Fruit fly (Drosophila melanogaster) whole organism, embryonic: ENCODE results near the gene CG32811.

ENCODE experiments used
- Awh ChIP-seq: fragments of 200-800 bp; sonication (Bioruptor generic); IDR thresholded peaks from 2 replicates; pipeline ENCODE4, ENCODE4 v1.3.6; 2022; ENCODE audit warnings: missing biosample characterization, missing genetic modification characterization
- B-H1 ChIP-seq: fragments of 200-800 bp; sonication (Bioruptor generic); IDR thresholded peaks from 3 replicates; pipeline ENCODE4 v1.3.6; 2022; ENCODE audit warnings: missing biosample characterization, missing genetic modification characterization
- BEAF-32 ChIP-seq: fragments of 200-800 bp; sonication (Bioruptor generic); optimal IDR thresholded peaks from 3 replicates; lab custom pipeline; 2017; ENCODE audit warnings: missing biosample characterization, missing genetic modification characterization, mild to moderate bottlenecking, moderate library complexity, missing genetic modification reagents
- Blimp-1 ChIP-seq: fragments of 200-800 bp; sonication (Bioruptor generic); optimal IDR thresholded peaks from 3 replicates; lab custom pipeline; 2018; ENCODE audit warnings: missing biosample characterization, missing genetic modification characterization, mild to moderate bottlenecking, moderate library complexity, missing genetic modification reagents
- CG11504 ChIP-seq: fragments of 200-800 bp; sonication (Bioruptor generic); optimal IDR thresholded peaks from 3 replicates; lab custom pipeline; 2019; ENCODE audit warnings: missing biosample characterization, mild to moderate bottlenecking, missing genetic modification characterization, moderate library complexity
- CG1603 ChIP-seq: fragments of 200-800 bp; sonication (Bioruptor generic); optimal IDR thresholded peaks from 2 replicates; lab custom pipeline; 2019; ENCODE audit warnings: missing biosample characterization, mild to moderate bottlenecking, missing genetic modification characterization, moderate library complexity
- CG17359 ChIP-seq: fragments of 200-800 bp; sonication (Bioruptor generic); optimal IDR thresholded peaks from 3 replicates; lab custom pipeline; 2018; ENCODE audit warnings: missing biosample characterization, mild to moderate bottlenecking, missing genetic modification characterization, moderate library complexity
- CG17568 ChIP-seq: fragments of 200-800 bp; sonication (Bioruptor generic); optimal IDR thresholded peaks from 2 replicates; lab custom pipeline; 2018; ENCODE audit warnings: missing biosample characterization, mild to moderate bottlenecking, missing genetic modification characterization, moderate library complexity
- CG17612 ChIP-seq: fragments of 200-800 bp; sonication (Bioruptor generic); IDR thresholded peaks from 2 replicates; pipeline ENCODE4 v1.3.6; 2022; ENCODE audit warnings: missing biosample characterization, missing genetic modification characterization
- CG2678 ChIP-seq: fragments of 200-800 bp; sonication (Bioruptor generic); optimal IDR thresholded peaks from 3 replicates; lab custom pipeline; 2019; ENCODE audit warnings: missing biosample characterization, mild to moderate bottlenecking, missing genetic modification characterization, moderate library complexity
- CG31224 ChIP-seq: fragments of 200-800 bp; sonication (Bioruptor generic); IDR thresholded peaks from 2 replicates; pipeline ENCODE4 v1.3.6; 2022; ENCODE audit warnings: missing biosample characterization, missing genetic modification characterization
- CG32772 ChIP-seq: fragments of 200-800 bp; sonication (Bioruptor generic); IDR thresholded peaks from 2 replicates; pipeline ENCODE4 v1.3.6; 2022; ENCODE audit warnings: missing biosample characterization, missing genetic modification characterization
- CG3281 ChIP-seq: fragments of 200-800 bp; sonication (Bioruptor generic); optimal IDR thresholded peaks from 3 replicates; lab custom pipeline; 2017; ENCODE audit warnings: missing biosample characterization, mild to moderate bottlenecking, missing genetic modification characterization
- CG34422 ChIP-seq: fragments of 200-800 bp; sonication (Bioruptor generic); IDR thresholded peaks from 3 replicates; pipeline ENCODE4 v1.3.6; 2022; ENCODE audit warnings: missing biosample characterization, missing genetic modification characterization
- CG4424 ChIP-seq: fragments of 200-800 bp; sonication (Bioruptor generic); optimal IDR thresholded peaks from 3 replicates; lab custom pipeline; 2016; ENCODE audit warnings: missing biosample characterization, missing genetic modification characterization
- CG4730 ChIP-seq: fragments of 200-800 bp; sonication (Bioruptor generic); IDR thresholded peaks from 2 replicates; pipeline ENCODE4 v1.3.6; 2022; ENCODE audit warnings: missing biosample characterization, missing genetic modification characterization
- CG6254 ChIP-seq: fragments of 200-800 bp; sonication (Bioruptor generic); optimal IDR thresholded peaks from 3 replicates; lab custom pipeline; 2017; ENCODE audit warnings: mild to moderate bottlenecking, missing biosample characterization, missing genetic modification reagents, missing genetic modification characterization
- D19B ChIP-seq: fragments of 200-800 bp; sonication (Bioruptor generic); optimal IDR thresholded peaks from 2 replicates; lab custom pipeline; 2017; ENCODE audit warnings: missing biosample characterization, mild to moderate bottlenecking, missing genetic modification characterization
- Dip3 ChIP-seq: fragments of 200-800 bp; sonication (Bioruptor generic); optimal IDR thresholded peaks from 3 replicates; lab custom pipeline; 2016; ENCODE audit warnings: missing biosample characterization, missing genetic modification characterization
- Fer3 ChIP-seq: fragments of 200-800 bp; sonication (Bioruptor generic); optimal IDR thresholded peaks from 2 replicates; lab custom pipeline; 2018; ENCODE audit warnings: missing biosample characterization, mild to moderate bottlenecking, missing genetic modification characterization, moderate library complexity
- Hmx ChIP-seq: fragments of 200-800 bp; sonication (Bioruptor generic); optimal IDR thresholded peaks from 2 replicates; lab custom pipeline; 2016; ENCODE audit warnings: missing biosample characterization, missing genetic modification characterization
- Hr39 ChIP-seq: fragments of >200 bp; optimal IDR thresholded peaks from 2 replicates; lab custom pipeline; 2017
- Hr78 ChIP-seq, 2 experiments: fragments of 200-800 bp in 1 of 2; fragments of >200 bp in 1 of 2; sonication (Bioruptor generic) in 1 of 2; optimal IDR thresholded peaks; 2 replicates each; lab custom pipeline; 2017 to 2019; ENCODE audit warnings: missing biosample characterization in 2 of 2, missing genetic modification characterization in 2 of 2, mild to moderate bottlenecking in 1 of 2, moderate library complexity in 1 of 2
- Jarid2 ChIP-seq: fragments of 200-800 bp; sonication (Bioruptor generic); optimal IDR thresholded peaks from 3 replicates; lab custom pipeline; 2017; ENCODE audit warnings: mild to moderate bottlenecking, missing biosample characterization, missing genetic modification reagents, missing genetic modification characterization
- MBD-R2 ChIP-seq: fragments of 200-800 bp; sonication (Bioruptor generic); IDR thresholded peaks from 2 replicates; pipeline ENCODE4 v1.3.6; 2022; ENCODE audit warnings: missing biosample characterization, missing genetic modification characterization
- Med ChIP-seq: fragments of 200-800 bp; sonication (Bioruptor generic); peaks from one replicate; lab custom pipeline; 2016; ENCODE audit warnings: missing biosample characterization, missing genetic modification characterization, mild to moderate bottlenecking, inconsistent platforms, moderate library complexity
- Rx ChIP-seq: fragments of 200-800 bp; sonication (Bioruptor generic); IDR thresholded peaks from 2 replicates; pipeline ENCODE4 v1.3.6; 2022; ENCODE audit warnings: missing biosample characterization, missing genetic modification characterization
- Sox100B ChIP-seq: fragments of 200-800 bp; sonication (Bioruptor generic); optimal IDR thresholded peaks from 3 replicates; lab custom pipeline; 2018; ENCODE audit warnings: missing biosample characterization, mild to moderate bottlenecking, missing genetic modification characterization
- Sox102F ChIP-seq: fragments of 200-800 bp; sonication (Bioruptor generic); optimal IDR thresholded peaks from 2 replicates; lab custom pipeline; 2018; ENCODE audit warnings: missing biosample characterization, mild to moderate bottlenecking, missing genetic modification characterization, moderate library complexity
- bsh ChIP-seq, 2 experiments: fragments of 200-800 bp; sonication (Bioruptor generic); optimal IDR thresholded peaks; 2 replicates each; lab custom pipeline; 2017 to 2018; ENCODE audit warnings: mild to moderate bottlenecking in 2 of 2, missing biosample characterization in 2 of 2, missing genetic modification characterization in 2 of 2, moderate library complexity in 1 of 2
- caup ChIP-seq: fragments of 200-800 bp; sonication (Bioruptor generic); optimal IDR thresholded peaks from 3 replicates; lab custom pipeline; 2017; ENCODE audit warnings: missing biosample characterization, mild to moderate bottlenecking, missing genetic modification characterization, moderate library complexity; ENCODE audit not compliant: severe bottlenecking
- ci ChIP-seq: fragments of 200-800 bp; sonication (Bioruptor generic); IDR thresholded peaks from 3 replicates; pipeline ENCODE4 v1.3.6; 2022; ENCODE audit warnings: missing biosample characterization, missing genetic modification characterization
- dmrt99B ChIP-seq: fragments of 200-800 bp; sonication (Bioruptor generic); optimal IDR thresholded peaks from 2 replicates; lab custom pipeline; 2018; ENCODE audit warnings: missing biosample characterization, mild to moderate bottlenecking, missing genetic modification characterization, moderate library complexity
- dysf ChIP-seq: fragments of 200-800 bp; sonication (Bioruptor generic); IDR thresholded peaks from 3 replicates; pipeline ENCODE4 v1.3.6; 2022; ENCODE audit warnings: missing biosample characterization, missing genetic modification characterization
- gem ChIP-seq: fragments of 200-800 bp; sonication (Bioruptor generic); optimal IDR thresholded peaks from 2 replicates; lab custom pipeline; 2019; ENCODE audit warnings: missing biosample characterization, mild to moderate bottlenecking, missing genetic modification characterization, moderate library complexity
- ken ChIP-seq: fragments of 200-800 bp; sonication (Bioruptor generic); IDR thresholded peaks from 3 replicates; pipeline ENCODE4 v1.3.6; 2022; ENCODE audit warnings: missing biosample characterization, missing genetic modification characterization
- oc ChIP-seq: fragments of 200-800 bp; sonication (Bioruptor generic); optimal IDR thresholded peaks from 2 replicates; lab custom pipeline; 2018; ENCODE audit warnings: missing biosample characterization, mild to moderate bottlenecking, missing genetic modification characterization, moderate library complexity
- onecut ChIP-seq: fragments of 200-800 bp; sonication (Bioruptor generic); IDR thresholded peaks from 2 replicates; pipeline ENCODE4 v1.3.6; 2022; ENCODE audit warnings: missing biosample characterization, missing genetic modification characterization
- pfk ChIP-seq: fragments of 200-800 bp; sonication (Bioruptor generic); optimal IDR thresholded peaks from 2 replicates; lab custom pipeline; 2018; ENCODE audit warnings: missing biosample characterization, mild to moderate bottlenecking, missing genetic modification characterization, moderate library complexity
- schlank ChIP-seq: fragments of 200-800 bp; sonication (Bioruptor generic); optimal IDR thresholded peaks from 2 replicates; lab custom pipeline; 2018; ENCODE audit warnings: missing biosample characterization, mild to moderate bottlenecking, missing genetic modification characterization
- sens ChIP-seq: fragments of 200-800 bp; sonication (Bioruptor generic); peaks from one replicate; lab custom pipeline; 2016; ENCODE audit warnings: missing biosample characterization, missing genetic modification characterization
- tio ChIP-seq: fragments of 200-800 bp; sonication (Bioruptor generic); optimal IDR thresholded peaks from 2 replicates; lab custom pipeline; 2017; ENCODE audit warnings: missing biosample characterization, missing genetic modification characterization, inconsistent platforms
- tx ChIP-seq: fragments of 200-800 bp; sonication (Bioruptor generic); optimal IDR thresholded peaks from 2 replicates; lab custom pipeline; 2016; ENCODE audit warnings: missing biosample characterization, missing genetic modification characterization
- vvl ChIP-seq: fragments of 200-800 bp; sonication (Bioruptor generic); IDR thresholded peaks from 2 replicates; pipeline ENCODE4 v1.3.6; 2022; ENCODE audit warnings: missing biosample characterization, missing genetic modification characterization
- wek ChIP-seq: fragments of 200-800 bp; sonication (Bioruptor generic); optimal IDR thresholded peaks from 3 replicates; lab custom pipeline; 2018; ENCODE audit warnings: missing biosample characterization, mild to moderate bottlenecking, missing genetic modification characterization, moderate library complexity
- zen2 ChIP-seq: fragments of 200-800 bp; sonication (Bioruptor generic); IDR thresholded peaks from 3 replicates; pipeline ENCODE4 v1.3.6; 2022; ENCODE audit warnings: missing biosample characterization, missing genetic modification characterization; ENCODE audit not compliant: partially characterized antibody
- zfh1 ChIP-seq: fragments of 200-800 bp; sonication (Bioruptor generic); IDR thresholded peaks from 3 replicates; pipeline ENCODE4 v1.3.6; 2022; ENCODE audit warnings: missing biosample characterization, missing genetic modification characterization

The CG32811 gene

DNA sequence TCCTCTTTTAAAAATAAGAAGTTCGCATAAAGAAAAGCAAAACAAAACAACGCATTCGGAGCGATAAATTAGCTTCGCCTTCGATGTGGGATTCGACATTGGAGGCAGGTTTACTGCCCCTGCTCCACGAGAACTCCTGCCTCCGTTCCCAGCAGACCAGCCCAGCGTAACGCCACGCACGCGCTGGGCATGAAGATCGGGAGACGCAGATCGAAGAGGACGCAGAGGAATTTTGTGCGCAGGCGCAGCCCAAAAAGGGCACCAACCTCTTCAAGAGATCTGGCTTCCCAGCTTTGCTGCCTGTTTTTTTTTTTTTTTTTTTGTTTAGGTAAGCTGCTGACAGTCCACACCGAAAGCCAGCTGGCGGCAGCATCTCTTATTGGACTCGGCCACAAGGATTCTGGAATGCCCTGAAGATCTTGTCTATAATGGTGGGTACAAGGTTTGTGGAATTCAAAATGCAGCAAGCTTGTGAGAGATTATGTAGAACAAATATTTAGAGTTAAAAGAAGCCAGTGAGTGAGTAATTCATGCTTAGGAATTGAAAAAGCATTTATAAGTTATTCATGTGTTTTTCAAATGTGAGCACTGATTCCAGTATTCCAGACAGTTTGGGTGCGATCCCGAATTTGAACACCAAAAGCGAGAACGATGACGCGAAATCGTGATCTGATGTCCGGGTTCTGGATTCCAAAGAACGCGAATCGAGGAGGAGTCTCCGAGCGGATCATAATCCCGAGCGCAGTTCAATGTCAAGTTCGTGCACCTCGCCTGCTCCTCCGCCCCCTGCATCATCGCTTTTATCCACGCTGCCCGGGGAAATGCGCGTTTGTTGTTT, 22.2 kb upstream of the CG32811 start:
- TF ChIP-seq CG31224 (GFP tag; lab: Robert Waterston, UW) (no peak), CG6254 (GFP tag; lab: Kevin White, UChicago) (no peak), CG11504 (no peak), Hmx (GFP tag; lab: Kevin White, UChicago) (no peak), sens (GFP tag; lab: Kevin White, UChicago) (no peak), MBD-R2 (GFP tag; lab: Robert Waterston, UW) (no peak), dysf (GFP tag; lab: Robert Waterston, UW) (no peak), Rx (GFP tag; lab: Robert Waterston, UW) (no peak), Hr78 (GFP tag; optimal IDR thresholded peaks at IDR 0.05; lab: Kevin White, UChicago) (no peak), CG17568 (GFP tag; lab: Kevin White, UChicago) (no peak), Hr39 (lab: Kevin White, UChicago) (no peak), wek (no peak)
- TF ChIP-seq, all 482 proteins: peak for 0

- TF ChIP-seq CG4730 (GFP tag; lab: Robert Waterston, UW) (no peak), CG2678 (no peak), CG34422 (no peak), caup (no peak), vvl (GFP tag; lab: Robert Waterston, UW) (peak; percentile 30; the same call in 1 of the 2 replicates), Dip3 (no peak), Fer3 (tag; lab: Kevin White, UChicago) (no peak), Blimp-1 (GFP tag; lab: Kevin White, UChicago) (peak; percentile 94), tio (GFP tag; lab: Kevin White, UChicago) (no peak), Awh (GFP tag; lab: Robert Waterston, UW) (peak; percentile 62; the same call in 1 of the 2 replicates), oc (peak; percentile 40), Sox100B (GFP tag; lab: Kevin White, UChicago) (no peak)
- TF ChIP-seq, all 482 proteins: peak for 4
These were observed 14.3 kb upstream of the CG32811 start for dm6 chrX:1312510-1312909.

DNA sequence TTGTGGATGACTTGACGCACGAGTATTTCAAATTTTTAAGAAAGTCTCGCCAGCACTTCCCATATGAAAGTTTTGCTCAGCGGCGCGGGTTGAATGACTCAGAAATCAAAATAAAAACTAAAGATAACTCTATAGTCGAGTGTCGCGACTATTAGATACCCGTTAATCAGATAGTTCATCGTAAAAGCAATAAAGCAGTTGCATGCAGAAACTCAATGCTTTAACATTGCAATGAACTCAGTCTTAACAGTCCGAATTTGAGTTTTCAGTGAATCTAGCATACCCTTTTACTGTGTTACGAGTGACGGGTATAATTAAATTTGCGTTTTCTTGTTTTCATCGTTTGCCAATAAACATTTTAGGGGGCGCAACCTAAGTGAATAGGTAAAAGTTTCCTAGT, 13.0 kb upstream of the CG32811 start:
- TF ChIP-seq ken (GFP tag; lab: Robert Waterston, UW) (0 out of 3 replicates have a peak, but pooled peaks have one; percentile 33), CG32772 (GFP tag; lab: Robert Waterston, UW) (0 out of 2 replicates have a peak, but pooled peaks have one; percentile 11), Jarid2 (GFP tag; lab: Kevin White, UChicago) (no peak), B-H1 (no peak), Med (peak; percentile 49), CG4424 (GFP tag; lab: Kevin White, UChicago) (no peak), CG1603 (tag; lab: Kevin White, UChicago) (peak; percentile 33), onecut (no peak), zfh1 (GFP tag; lab: Robert Waterston, UW) (0 out of 3 replicates have a peak, but pooled peaks have one; percentile 21), CG17612 (GFP tag; lab: Robert Waterston, UW) (no peak), gem (tag; lab: Kevin White, UChicago) (peak; percentile 7), tx (GFP tag; lab: Kevin White, UChicago) (no peak), CG3281 (GFP tag; lab: Kevin White, UChicago) (no peak), Sox102F (GFP tag; lab: Kevin White, UChicago) (peak; percentile 59), CG17359 (tag; lab: Kevin White, UChicago) (peak; percentile 10), ci (GFP tag; lab: Robert Waterston, UW) (peak; percentile 50; the same call in 2 of the 3 replicates), dmrt99B (peak; percentile 25), zen2 (GFP tag; lab: Robert Waterston, UW) (no peak), BEAF-32 (GFP tag; lab: Kevin White, UChicago) (no peak), pfk (GFP tag; lab: Kevin White, UChicago) (no peak), D19B (peak; percentile 13), bsh (GFP tag; optimal IDR thresholded peaks at IDR 0.05; lab: Kevin White, UChicago) (no peak), schlank (no peak)
